Worm (Caenorhabditis elegans): ENCODE results near the gene skpt-1.
A peak's percentile ranks its signal among the peaks of the same experiment; 100 is the strongest.

The skpt-1 gene

DNA sequence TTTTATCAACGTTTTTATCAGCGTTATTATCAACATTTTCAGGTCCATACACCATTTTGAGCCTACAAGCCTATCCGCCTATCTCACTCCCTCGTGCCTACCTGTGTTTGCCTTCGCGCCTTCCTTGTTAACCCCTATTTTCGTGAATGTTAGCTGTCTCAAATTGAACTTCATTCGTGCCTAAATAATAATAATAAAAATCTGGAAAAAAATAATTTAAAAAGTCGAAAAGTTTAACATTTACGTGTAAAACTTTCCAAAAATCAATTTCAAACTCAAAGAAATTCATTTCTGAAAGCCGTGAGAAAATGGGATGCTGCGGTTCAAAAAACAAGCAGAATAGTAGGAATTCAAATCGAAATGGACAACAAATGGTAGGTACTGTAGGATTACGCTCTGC lies 29.8 kb upstream of the skpt-1 start, which contains the start of gene R02F2.10:
TSS of gene R02F2.10 (plus strand) at position 301 of the 400 bp plus-strand sequence.
- TF ChIP-seq sptf-1 (tag; optimal IDR thresholded peaks at IDR 0.05) (no peak), mdl-1 (tag; optimal IDR thresholded peaks at IDR 0.05) (no peak), unc-86 (tag; optimal IDR thresholded peaks at IDR 0.05) (no peak), ceh-88 (GFP tag; IDR thresholded peaks at IDR 0.05) (no peak), ceh-8 (GFP tag; optimal IDR thresholded peaks at IDR 0.05) (no peak), tbx-2 (tag; optimal IDR thresholded peaks at IDR 0.05) (no peak), efl-3 (GFP tag; optimal IDR thresholded peaks at IDR 0.05) (no peak), elt-2 (tag; optimal IDR thresholded peaks at IDR 0.05) (no peak)

ce11 chrIII:5474176-5474575 lies 26.0 kb upstream of the skpt-1 start, which contains the start of gene lon-1:
lon-1 (plus strand) TSS chrIII:5474476.
- TF ChIP-seq blmp-1 (tag; optimal IDR thresholded peaks at IDR 0.05) (peak; percentile 34), ets-5 (GFP tag; IDR thresholded peaks at IDR 0.05) (no peak)

- TF ChIP-seq nhr-85 (tag) = peak; percentile 89
- no peak for TF ChIP-seq ceh-63 (GFP tag; optimal IDR thresholded peaks at IDR 0.05)
- TF ChIP-seq grh-1 (GFP tag; IDR thresholded peaks at IDR 0.05) = peak; percentile 49; the same call in 1 of the 2 replicates
- 0 out of 2 replicates have a peak, but pooled peaks have one; percentile 8 for TF ChIP-seq nhr-19 (GFP tag; conservative IDR thresholded peaks at IDR 0.05)
- TF ChIP-seq elt-3 (tag; optimal IDR thresholded peaks at IDR 0.05) = peak in 5 of 6 experiments; percentile 60 to 87 (median 76)
- peak; percentile 90 for TF ChIP-seq blmp-1 (tag; optimal IDR thresholded peaks at IDR 0.05)
- no peak for TF ChIP-seq nhr-28 (tag; optimal IDR thresholded peaks at IDR 0.05)
- peak; percentile 59 for TF ChIP-seq nhr-20 (tag; optimal IDR thresholded peaks at IDR 0.05)
- peak; percentile 87 for TF ChIP-seq lin-14 (GFP tag; optimal IDR thresholded peaks at IDR 0.05)
- no peak for TF ChIP-seq ceh-90 (tag; optimal IDR thresholded peaks at IDR 0.05)
- peak; percentile 54 for TF ChIP-seq nhr-90 (tag; optimal IDR thresholded peaks at IDR 0.05; ENCODE audit: poor library complexity)
- peak; percentile 51 for TF ChIP-seq snu-23 (GFP tag; optimal IDR thresholded peaks at IDR 0.05)
- peak; percentile 61 for TF ChIP-seq nhr-71 (tag; optimal IDR thresholded peaks at IDR 0.05)
- peak; percentile 14 for TF ChIP-seq mep-1 (tag; optimal IDR thresholded peaks at IDR 0.05)
- no peak for TF ChIP-seq ama-1 (optimal IDR thresholded peaks at IDR 0.05)
Observed at ce11 chrIII:5472693-5473092, 24.5 kb upstream of the skpt-1 start.

DNA sequence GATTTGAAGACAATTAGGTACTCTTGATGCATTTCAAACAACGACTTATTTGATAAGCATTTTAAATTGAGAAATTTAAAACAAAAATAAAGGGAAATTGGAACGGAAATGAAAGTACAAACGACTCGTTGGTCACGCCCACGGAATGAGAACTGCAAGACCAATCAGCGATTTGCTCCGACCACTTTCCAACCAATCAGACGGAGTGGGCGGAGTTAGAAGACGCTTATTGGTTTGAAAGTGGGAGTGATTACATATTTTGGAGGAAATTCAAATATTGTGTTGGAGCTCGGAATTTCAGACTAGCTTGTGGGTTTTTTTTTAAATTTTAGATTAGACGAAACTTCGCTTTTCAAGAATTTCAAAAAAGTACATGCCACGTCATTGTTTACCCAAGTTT lies 20.9 kb upstream of the skpt-1 start:
- TF ChIP-seq lin-35 (GFP tag; optimal IDR thresholded peaks at IDR 0.05) (no peak), unc-86 (tag; optimal IDR thresholded peaks at IDR 0.05) (no peak), snpc-4 (tag; optimal IDR thresholded peaks at IDR 0.05) (no peak), efl-1 (optimal IDR thresholded peaks at IDR 0.05) (no peak), efl-1 (GFP tag; optimal IDR thresholded peaks at IDR 0.05 in 1 of 2) (peak in 1 of 2 experiments; percentile 52), fkh-8 (tag; optimal IDR thresholded peaks at IDR 0.05) (no peak), alr-1 (tag; optimal IDR thresholded peaks at IDR 0.05; ENCODE audit: borderline replicate concordance) (no peak)

ce11 chrIII:5464850-5465249 lies 16.7 kb upstream of the skpt-1 start:
- peak; percentile 33 for TF ChIP-seq blmp-1 (tag; optimal IDR thresholded peaks at IDR 0.05)
- TF ChIP-seq nhr-76 (tag; optimal IDR thresholded peaks at IDR 0.05) = no peak
- TF ChIP-seq lin-13 (GFP tag; optimal IDR thresholded peaks at IDR 0.05) = no peak
- peak; percentile 39 for TF ChIP-seq nhr-71 (tag; optimal IDR thresholded peaks at IDR 0.05)
- no peak for TF ChIP-seq fkh-8 (tag; optimal IDR thresholded peaks at IDR 0.05)
- peak in 4 of 6 experiments; percentile 14 to 67 (median 48) for TF ChIP-seq elt-3 (tag; optimal IDR thresholded peaks at IDR 0.05)
- peak; percentile 47 for TF ChIP-seq nhr-85 (tag)

- TF ChIP-seq nhr-77 (tag; optimal IDR thresholded peaks at IDR 0.05) (no peak), pag-3 (tag; optimal IDR thresholded peaks at IDR 0.05; ENCODE audit: borderline replicate concordance, insufficient read depth) (no peak), isw-1 (GFP tag; IDR thresholded peaks at IDR 0.05) (no peak), nhr-47 (tag; optimal IDR thresholded peaks at IDR 0.05) (no peak), ceh-82 (tag; optimal IDR thresholded peaks at IDR 0.05) (no peak), dsc-1 (tag; optimal IDR thresholded peaks at IDR 0.05) (no peak), mab-9 (GFP tag; IDR thresholded peaks at IDR 0.05) (no peak), aly-2 (tag; optimal IDR thresholded peaks at IDR 0.05) (no peak), blmp-1 (tag; optimal IDR thresholded peaks at IDR 0.05) (no peak), tlp-1 (tag; optimal IDR thresholded peaks at IDR 0.05) (no peak), ceh-8 (GFP tag; optimal IDR thresholded peaks at IDR 0.05) (no peak), nhr-11 (tag; optimal IDR thresholded peaks at IDR 0.05) (no peak), unc-130 (tag; optimal IDR thresholded peaks at IDR 0.05) (no peak), mep-1 (tag; optimal IDR thresholded peaks at IDR 0.05) (no peak), zip-4 (GFP tag; optimal IDR thresholded peaks at IDR 0.05) (no peak)
Observed at ce11 chrIII:5464077-5464476, 15.9 kb upstream of the skpt-1 start, which contains the start of gene F48E8.2. F48E8.2 (plus strand) TSS chrIII:5464377.
